Fruit fly (Drosophila melanogaster) whole organism, adult: Measurements from ENCODE around the gene mRpS34.

Source experiments
- CG11617 ChIP-seq: fragments of 200-800 bp; sonication (Bioruptor generic); optimal IDR thresholded peaks from 2 replicates; lab custom pipeline; 2017; ENCODE audit warnings: mild to moderate bottlenecking, missing biosample characterization, missing genetic modification reagents, missing genetic modification characterization
- CG12768 ChIP-seq: fragments of 200-800 bp; sonication (Bioruptor generic); optimal IDR thresholded peaks from 2 replicates; lab custom pipeline; 2017; ENCODE audit warnings: missing biosample characterization, missing genetic modification characterization, mild to moderate bottlenecking, moderate library complexity, missing genetic modification reagents
- CG14711 ChIP-seq: fragments of 200-800 bp; sonication (Bioruptor generic); optimal IDR thresholded peaks from 2 replicates; lab custom pipeline; 2018; ENCODE audit warnings: missing biosample characterization, mild to moderate bottlenecking, missing genetic modification characterization, moderate library complexity
- CG1620 ChIP-seq: fragments of 200-800 bp; sonication (Bioruptor generic); optimal IDR thresholded peaks from 2 replicates; lab custom pipeline; 2016; ENCODE audit warnings: missing biosample characterization, missing genetic modification characterization
- CG33017 ChIP-seq: fragments of 200-800 bp; sonication (Bioruptor generic); optimal IDR thresholded peaks from 2 replicates; lab custom pipeline; 2018; ENCODE audit warnings: missing biosample characterization, mild to moderate bottlenecking, missing genetic modification characterization, moderate library complexity
- CG5204 ChIP-seq: fragments of 200-800 bp; sonication (Bioruptor generic); optimal IDR thresholded peaks from 2 replicates; lab custom pipeline; 2016; ENCODE audit warnings: missing biosample characterization, missing genetic modification characterization
- CG7045 ChIP-seq: fragments of 200-800 bp; sonication (Bioruptor generic); optimal IDR thresholded peaks from 2 replicates; lab custom pipeline; 2017; ENCODE audit warnings: missing biosample characterization, mild to moderate bottlenecking, missing genetic modification characterization
- CG7101 ChIP-seq: fragments of 200-800 bp; sonication (Bioruptor generic); optimal IDR thresholded peaks from 2 replicates; lab custom pipeline; 2018; ENCODE audit warnings: missing biosample characterization, mild to moderate bottlenecking, missing genetic modification characterization, moderate library complexity
- Clk ChIP-seq: fragments of 200-800 bp; sonication (Bioruptor generic); optimal IDR thresholded peaks from 2 replicates; lab custom pipeline; 2017; ENCODE audit warnings: missing biosample characterization, missing genetic modification characterization
- Crg-1 ChIP-seq: fragments of 200-800 bp; sonication (Bioruptor generic); optimal IDR thresholded peaks from 2 replicates; lab custom pipeline; 2016; ENCODE audit warnings: missing biosample characterization, missing genetic modification characterization
- Hr96 ChIP-seq: fragments of 200-800 bp; sonication (Bioruptor generic); optimal IDR thresholded peaks from 2 replicates; lab custom pipeline; 2016; ENCODE audit warnings: missing biosample characterization, missing genetic modification characterization
- Mnt ChIP-seq: fragments of 200-800 bp; sonication (Bioruptor generic); optimal IDR thresholded peaks from 2 replicates; lab custom pipeline; 2016; ENCODE audit warnings: missing biosample characterization, mild to moderate bottlenecking, missing genetic modification characterization
- bab1 ChIP-seq: fragments of 200-800 bp; sonication (Bioruptor generic); optimal IDR thresholded peaks from 3 replicates; lab custom pipeline; 2019; ENCODE audit warnings: missing biosample characterization, mild to moderate bottlenecking, missing genetic modification characterization, moderate library complexity
- cic ChIP-seq: fragments of 200-800 bp; sonication (Bioruptor generic); optimal IDR thresholded peaks from 2 replicates; lab custom pipeline; 2017; ENCODE audit warnings: missing biosample characterization, mild to moderate bottlenecking, missing genetic modification characterization, moderate library complexity
- cnc ChIP-seq, 2 experiments: fragments of >200 bp; optimal IDR thresholded peaks; 2 replicates each; lab custom pipeline; 2017
- kay ChIP-seq: fragments of 200-800 bp; sonication (Bioruptor generic); peaks from one replicate; lab custom pipeline; 2016; ENCODE audit warnings: missing biosample characterization, missing genetic modification characterization, borderline replicate concordance
- ovo ChIP-seq: fragments of 200-800 bp; sonication (Bioruptor generic); optimal IDR thresholded peaks from 2 replicates; lab custom pipeline; 2016; ENCODE audit warnings: missing biosample characterization, missing genetic modification characterization
- pad ChIP-seq: fragments of 200-800 bp; sonication (Bioruptor generic); optimal IDR thresholded peaks from 3 replicates; lab custom pipeline; 2017; ENCODE audit warnings: missing biosample characterization, missing genetic modification characterization, mild to moderate bottlenecking, moderate library complexity, missing genetic modification reagents
- tj ChIP-seq: fragments of 200-800 bp; sonication (Bioruptor generic); optimal IDR thresholded peaks from 3 replicates; lab custom pipeline; 2017; ENCODE audit warnings: missing biosample characterization, mild to moderate bottlenecking, missing genetic modification characterization, moderate library complexity
- toe ChIP-seq: fragments of 200-800 bp; sonication (Bioruptor generic); optimal IDR thresholded peaks from 2 replicates; lab custom pipeline; 2016; ENCODE audit warnings: missing biosample characterization, missing genetic modification characterization

Gene mRpS34

dm6 chr3L:16337739-16338138, 10.1 kb upstream of the mRpS34 start:
- TF ChIP-seq CG11617 (GFP tag; lab: Kevin White, UChicago), result no peak
- TF ChIP-seq cnc (optimal IDR thresholded peaks at IDR 0.05; lab: Kevin White, UChicago), result no peak
- no peak for TF ChIP-seq Clk (GFP tag; lab: Kevin White, UChicago)
- TF ChIP-seq CG7101, result no peak
- TF ChIP-seq CG33017 (tag; lab: Kevin White, UChicago), result no peak
- TF ChIP-seq cic (GFP tag; lab: Kevin White, UChicago), result no peak
- TF ChIP-seq pad (GFP tag; lab: Kevin White, UChicago), result no peak
- TF ChIP-seq CG12768 (GFP tag; lab: Kevin White, UChicago), result no peak
- TF ChIP-seq CG7045 (GFP tag; lab: Kevin White, UChicago), result no peak
- no peak for TF ChIP-seq toe (GFP tag; lab: Kevin White, UChicago)
- TF ChIP-seq kay (GFP tag; lab: Kevin White, UChicago), result no peak
- no peak for TF ChIP-seq Mnt (GFP tag; lab: Kevin White, UChicago)
- TF ChIP-seq CG1620 (GFP tag; lab: Kevin White, UChicago), result no peak
- no peak for TF ChIP-seq Crg-1 (GFP tag; lab: Kevin White, UChicago)
- no peak for TF ChIP-seq CG5204

DNA sequence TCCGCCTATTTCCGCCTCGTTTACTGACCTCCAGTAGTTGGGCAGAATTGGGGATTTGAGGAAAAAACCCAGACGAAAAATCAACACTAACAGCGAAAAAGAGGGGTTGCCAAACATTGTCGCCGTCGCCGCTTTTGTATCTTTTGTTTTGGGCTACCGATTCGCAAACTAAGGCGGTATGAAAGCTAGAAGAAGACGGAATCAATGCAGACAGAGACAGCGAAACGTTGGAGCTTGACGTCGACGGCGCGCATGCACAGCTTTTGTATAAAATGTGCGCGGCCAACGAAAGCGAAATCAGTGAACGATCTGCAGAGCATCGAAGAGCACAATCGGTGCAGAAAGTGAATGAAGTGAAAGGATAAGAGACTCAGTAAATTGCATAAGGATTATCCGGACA, 9.2 kb upstream of the mRpS34 start, which contains the start of gene CG4998:
Gene CG4998 (plus strand): TSS at position 301 of the 400 bp plus-strand sequence.
- TF ChIP-seq CG7101 (no peak), bab1 (GFP tag; lab: Kevin White, UChicago) (no peak), pad (GFP tag; lab: Kevin White, UChicago) (no peak), CG12768 (GFP tag; lab: Kevin White, UChicago) (no peak), Mnt (GFP tag; lab: Kevin White, UChicago) (no peak)

- TF ChIP-seq cnc (optimal IDR thresholded peaks at IDR 0.05; lab: Kevin White, UChicago), result no peak
- no peak for TF ChIP-seq pad (GFP tag; lab: Kevin White, UChicago)
- TF ChIP-seq kay (GFP tag; lab: Kevin White, UChicago), result no peak
- no peak for TF ChIP-seq Clk (GFP tag; lab: Kevin White, UChicago)
- no peak for TF ChIP-seq tj (GFP tag; lab: Kevin White, UChicago)
- no peak for TF ChIP-seq toe (GFP tag; lab: Kevin White, UChicago)
- TF ChIP-seq bab1 (GFP tag; lab: Kevin White, UChicago), result no peak
- no peak for TF ChIP-seq CG12768 (GFP tag; lab: Kevin White, UChicago)
- TF ChIP-seq Crg-1 (GFP tag; lab: Kevin White, UChicago), result no peak
- no peak for TF ChIP-seq CG11617 (GFP tag; lab: Kevin White, UChicago)
- TF ChIP-seq CG14711 (tag; lab: Kevin White, UChicago), result no peak
- TF ChIP-seq CG33017 (tag; lab: Kevin White, UChicago), result no peak
- no peak for TF ChIP-seq Hr96 (GFP tag; lab: Kevin White, UChicago)
Observed at dm6 chr3L:16339463-16339862, 8.4 kb upstream of the mRpS34 start.

dm6 chr3L:16339873-16340272, 8.0 kb upstream of the mRpS34 start:
- TF ChIP-seq cnc (optimal IDR thresholded peaks at IDR 0.05; lab: Kevin White, UChicago), result no peak
- TF ChIP-seq Hr96 (GFP tag; lab: Kevin White, UChicago), result no peak
- no peak for TF ChIP-seq toe (GFP tag; lab: Kevin White, UChicago)
- no peak for TF ChIP-seq Clk (GFP tag; lab: Kevin White, UChicago)
- no peak for TF ChIP-seq tj (GFP tag; lab: Kevin White, UChicago)

- no peak for TF ChIP-seq pad (GFP tag; lab: Kevin White, UChicago)
Observed at dm6 chr3L:16346023-16346422, 1.9 kb upstream of the mRpS34 start, which contains the start of gene CG33257. CG33257 (plus strand) TSS chr3L:16346323.

- no peak for TF ChIP-seq CG14711 (tag; lab: Kevin White, UChicago)
- no peak for TF ChIP-seq Crg-1 (GFP tag; lab: Kevin White, UChicago)
- TF ChIP-seq CG1620 (GFP tag; lab: Kevin White, UChicago), result no peak
- no peak for TF ChIP-seq tj (GFP tag; lab: Kevin White, UChicago)
- TF ChIP-seq Mnt (GFP tag; lab: Kevin White, UChicago), result no peak
- TF ChIP-seq Hr96 (GFP tag; lab: Kevin White, UChicago), result no peak
- no peak for TF ChIP-seq cnc (optimal IDR thresholded peaks at IDR 0.05; lab: Kevin White, UChicago)
- no peak for TF ChIP-seq bab1 (GFP tag; lab: Kevin White, UChicago)
- TF ChIP-seq Clk (GFP tag; lab: Kevin White, UChicago), result no peak
- TF ChIP-seq pad (GFP tag; lab: Kevin White, UChicago), result no peak
- no peak for TF ChIP-seq kay (GFP tag; lab: Kevin White, UChicago)
- no peak for TF ChIP-seq CG12768 (GFP tag; lab: Kevin White, UChicago)
- no peak for TF ChIP-seq CG7101
- no peak for TF ChIP-seq toe (GFP tag; lab: Kevin White, UChicago)
- no peak for TF ChIP-seq CG11617 (GFP tag; lab: Kevin White, UChicago)
- TF ChIP-seq ovo (GFP tag; lab: Kevin White, UChicago), result no peak
- no peak for TF ChIP-seq CG33017 (tag; lab: Kevin White, UChicago)
- no peak for TF ChIP-seq CG7045 (GFP tag; lab: Kevin White, UChicago)
Observed at dm6 chr3L:16349686-16350085, 1.8 kb downstream of the mRpS34 start.
